Fruit fly (Drosophila melanogaster) whole organism, wandering third instar larva: ENCODE measurements around the gene Pten.

Source experiments
- Hr83 ChIP-seq: fragments of 200-300 bp; sonication (Bioruptor generic); optimal IDR thresholded peaks from 2 replicates; lab custom pipeline; 2016; ENCODE audit warnings: missing biosample characterization, mild to moderate bottlenecking, missing genetic modification characterization, moderate library complexity; ENCODE audit not compliant: poor library complexity, severe bottlenecking
- Jra ChIP-seq: sonication (Bioruptor generic); optimal IDR thresholded peaks from 2 replicates; lab custom pipeline; 2016; ENCODE audit warnings: missing biosample characterization, missing genetic modification characterization
- Vsx2 ChIP-seq: fragments of 200-300, 225-300 bp; sonication (Bioruptor generic); optimal IDR thresholded peaks from 2 replicates; lab custom pipeline; 2018; ENCODE audit warnings: missing biosample characterization, missing genetic modification characterization; ENCODE audit not compliant: partially characterized antibody
- dl ChIP-seq, 2 experiments: fragments of 175-275, 200-275 bp in 1 of 2; fragments of 200-275 bp in 1 of 2; sonication (Bioruptor generic); optimal IDR thresholded peaks; lab custom pipeline; 2018; ENCODE audit warnings: mild to moderate bottlenecking in 2 of 2, missing biosample characterization in 2 of 2, missing genetic modification characterization in 2 of 2, moderate library complexity in 2 of 2; ENCODE audit not compliant: partially characterized antibody in 2 of 2, insufficient read depth in 1 of 2
- ey ChIP-seq: fragments of 200-800 bp; sonication (Bioruptor generic); optimal IDR thresholded peaks from 2 replicates; lab custom pipeline; 2016; ENCODE audit warnings: missing biosample characterization, missing genetic modification characterization
- h ChIP-seq: fragments of 200-800 bp; sonication (Bioruptor generic); optimal IDR thresholded peaks from 3 replicates; lab custom pipeline; 2016; ENCODE audit warnings: missing biosample characterization, mild to moderate bottlenecking, missing genetic modification characterization
- usp ChIP-seq: fragments of >200 bp; optimal IDR thresholded peaks from 2 replicates; lab custom pipeline; 2017; ENCODE audit warnings: missing biosample characterization, missing genetic modification characterization

Gene Pten

DNA sequence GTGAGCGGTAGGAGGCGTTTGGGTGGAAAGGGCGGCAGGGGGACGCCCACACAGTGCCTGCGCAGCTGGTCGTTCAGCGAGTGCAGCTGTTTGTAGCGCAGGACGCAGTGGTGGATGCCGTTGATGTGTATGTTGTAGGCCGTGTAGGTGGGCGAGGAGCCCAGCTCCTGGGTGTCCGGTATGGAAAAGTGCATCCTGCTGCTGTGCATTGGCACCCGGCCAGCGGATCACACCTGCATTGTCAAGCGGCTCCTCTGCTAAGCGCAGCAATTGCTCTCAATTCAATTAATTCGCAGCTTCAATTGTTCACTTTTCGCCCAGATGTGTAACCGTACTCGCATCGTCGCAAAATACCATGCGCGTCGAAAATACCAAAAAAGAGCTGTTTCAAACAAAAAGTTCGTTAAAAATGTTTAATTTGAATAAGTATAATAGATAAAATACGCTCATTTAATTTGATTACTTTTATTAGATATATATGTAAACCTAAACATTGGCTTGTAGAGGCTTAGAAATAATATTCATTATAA is 54.2 kb downstream of the Pten start, which contains the start of gene Snx17:
TSS of gene Snx17 (minus strand) at position 329 of the 530 bp plus-strand sequence.
- TF ChIP-seq usp (GFP tag; lab: Kevin White, UChicago) (no peak), Hr83 (GFP tag; lab: Kevin White, UChicago) (no peak), ey (GFP tag; lab: Kevin White, UChicago) (no peak), h (GFP tag; lab: Kevin White, UChicago) (no peak), Jra (GFP tag; lab: Kevin White, UChicago) (no peak), dl (GFP tag; optimal IDR thresholded peaks at IDR 0.05; lab: Kevin White, UChicago; ENCODE audit: insufficient read depth in 1 of 2, partially characterized antibody in 2 of 2) (no peak), Vsx2 (GFP tag; lab: Kevin White, UChicago) (no peak)
